Fruit fly (Drosophila melanogaster): ENCODE measurements around the gene CG17233.

CG17233 gene

dm6 chr3L:20241163-20241970 lies at the start of gene CG17233, which contains the start of gene CG6951:
Gene CG17233, minus strand, starts transcription at chr3L:20241903.
Gene CG6951, plus strand, starts transcription at chr3L:20241267.
- no peak for TF ChIP-seq ttk (optimal IDR thresholded peaks at IDR 0.05)
- no peak for TF ChIP-seq Sin3A (optimal IDR thresholded peaks at IDR 0.05)
- TF ChIP-seq h (optimal IDR thresholded peaks at IDR 0.05), result no peak

DNA sequence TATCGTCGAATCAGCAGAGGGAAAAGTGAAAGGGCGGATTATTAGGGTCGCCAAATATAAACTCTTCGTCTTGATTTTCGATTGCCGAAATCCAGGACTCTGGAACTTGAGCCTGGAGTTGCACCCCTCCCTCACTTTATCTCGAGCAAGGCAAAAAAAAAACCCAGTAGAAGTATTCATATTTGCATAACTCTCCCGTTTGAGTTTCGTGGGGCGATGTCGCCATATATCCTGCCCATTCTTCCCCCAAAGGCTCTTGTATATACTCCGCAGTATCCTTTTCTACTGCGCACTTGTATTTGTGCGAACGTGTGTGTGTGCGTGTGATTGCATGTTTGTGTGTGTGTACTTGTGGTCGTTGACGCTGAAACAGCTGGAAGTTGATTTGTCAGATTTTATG lies 45.3 kb upstream of the CG17233 start:
- TF ChIP-seq h (optimal IDR thresholded peaks at IDR 0.05), result no peak
- TF ChIP-seq ttk (optimal IDR thresholded peaks at IDR 0.05), result no peak
- no peak for TF ChIP-seq Sin3A (optimal IDR thresholded peaks at IDR 0.05)
- TF ChIP-seq Myc (optimal IDR thresholded peaks at IDR 0.05), result no peak
- TF ChIP-seq insv (optimal IDR thresholded peaks at IDR 0.05), result no peak
- TF ChIP-seq psq (optimal IDR thresholded peaks at IDR 0.05), result no peak

dm6 chr3L:20281254-20281653 lies 39.6 kb upstream of the CG17233 start:
- TF ChIP-seq ttk (optimal IDR thresholded peaks at IDR 0.05), result no peak
- TF ChIP-seq psq (optimal IDR thresholded peaks at IDR 0.05), result no peak
- no peak for TF ChIP-seq Sin3A (optimal IDR thresholded peaks at IDR 0.05)
- no peak for TF ChIP-seq insv (optimal IDR thresholded peaks at IDR 0.05)
- TF ChIP-seq Myc (optimal IDR thresholded peaks at IDR 0.05), result no peak
- TF ChIP-seq h (optimal IDR thresholded peaks at IDR 0.05), result no peak

DNA sequence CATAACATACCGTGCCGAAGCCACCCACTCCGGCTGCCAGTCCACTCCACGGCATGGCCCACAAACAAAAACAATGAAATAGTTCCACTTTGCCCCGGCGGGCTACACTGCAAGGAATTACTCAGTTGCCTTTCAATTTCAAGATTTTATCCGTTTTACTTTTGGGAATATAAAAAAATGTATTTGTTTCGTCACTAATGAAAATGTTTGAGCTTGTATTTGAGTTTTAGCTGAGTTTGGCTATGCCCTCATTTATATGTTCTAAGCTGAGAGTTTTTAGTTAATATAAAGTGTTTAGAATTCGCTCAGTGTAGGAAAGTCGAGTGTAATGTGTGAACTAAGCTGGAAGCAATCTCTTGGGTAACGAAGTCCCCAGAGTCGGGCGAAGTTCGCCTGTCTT lies 34.9 kb upstream of the CG17233 start:
- no peak for TF ChIP-seq insv (optimal IDR thresholded peaks at IDR 0.05)
- TF ChIP-seq ttk (optimal IDR thresholded peaks at IDR 0.05), result no peak
- no peak for TF ChIP-seq Myc (optimal IDR thresholded peaks at IDR 0.05)
- no peak for TF ChIP-seq psq (optimal IDR thresholded peaks at IDR 0.05)
- TF ChIP-seq h (optimal IDR thresholded peaks at IDR 0.05), result no peak
- no peak for TF ChIP-seq Sin3A (optimal IDR thresholded peaks at IDR 0.05)

DNA sequence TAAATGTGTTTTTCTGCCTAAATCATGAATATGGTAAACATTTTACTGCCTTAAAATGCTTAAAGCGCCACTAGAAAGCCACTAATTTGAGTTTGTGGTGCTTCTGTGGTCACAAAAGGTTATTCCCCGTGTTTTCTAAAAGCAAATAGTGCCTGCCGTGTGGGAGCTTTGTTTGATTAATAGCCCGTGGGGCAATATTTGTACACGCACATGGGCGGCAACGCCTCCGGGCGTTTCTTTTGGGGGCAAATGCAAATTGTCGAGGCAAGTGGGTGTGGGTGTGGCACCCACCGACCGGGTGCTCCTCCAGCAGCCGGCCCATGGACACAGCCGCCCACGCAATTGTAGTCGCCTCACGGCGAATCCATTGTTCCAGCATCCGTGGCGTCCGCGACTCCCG lies 34.2 kb upstream of the CG17233 start:
- TF ChIP-seq Myc (optimal IDR thresholded peaks at IDR 0.05), result no peak
- no peak for TF ChIP-seq insv (optimal IDR thresholded peaks at IDR 0.05)
- TF ChIP-seq Sin3A (optimal IDR thresholded peaks at IDR 0.05), result no peak
- no peak for TF ChIP-seq psq (optimal IDR thresholded peaks at IDR 0.05)
- no peak for TF ChIP-seq ttk (optimal IDR thresholded peaks at IDR 0.05)
- no peak for TF ChIP-seq h (optimal IDR thresholded peaks at IDR 0.05)

dm6 chr3L:20275235-20275634 lies 33.5 kb upstream of the CG17233 start, which contains the start of gene CG17122:
Gene CG17122, minus strand, starts transcription at chr3L:20275335.
- TF ChIP-seq insv (optimal IDR thresholded peaks at IDR 0.05) (no peak), h (optimal IDR thresholded peaks at IDR 0.05) (no peak), Myc (optimal IDR thresholded peaks at IDR 0.05) (no peak), psq (optimal IDR thresholded peaks at IDR 0.05) (no peak), ttk (optimal IDR thresholded peaks at IDR 0.05) (no peak), Sin3A (optimal IDR thresholded peaks at IDR 0.05) (no peak)

dm6 chr3L:20265514-20265913 lies 23.8 kb upstream of the CG17233 start, which contains the start of gene CG32228:
Gene CG32228, plus strand, starts transcription at chr3L:20265814.
- TF ChIP-seq Myc (optimal IDR thresholded peaks at IDR 0.05) (no peak), h (optimal IDR thresholded peaks at IDR 0.05) (no peak), Sin3A (optimal IDR thresholded peaks at IDR 0.05) (no peak), ttk (optimal IDR thresholded peaks at IDR 0.05) (no peak), insv (optimal IDR thresholded peaks at IDR 0.05) (no peak), psq (optimal IDR thresholded peaks at IDR 0.05) (no peak)

dm6 chr3L:20247513-20248173 lies 5.9 kb upstream of the CG17233 start, which contains the start of gene rdgC:
Gene rdgC, plus strand, starts transcription at chr3L:20248080.
- TF ChIP-seq ttk (optimal IDR thresholded peaks at IDR 0.05), result no peak
- no peak for TF ChIP-seq insv (optimal IDR thresholded peaks at IDR 0.05)
- no peak for TF ChIP-seq h (optimal IDR thresholded peaks at IDR 0.05)
- TF ChIP-seq Sin3A (optimal IDR thresholded peaks at IDR 0.05), result no peak
- TF ChIP-seq Myc (optimal IDR thresholded peaks at IDR 0.05), result no peak
- no peak for TF ChIP-seq psq (optimal IDR thresholded peaks at IDR 0.05)

- no peak for TF ChIP-seq h (optimal IDR thresholded peaks at IDR 0.05)
- TF ChIP-seq psq (optimal IDR thresholded peaks at IDR 0.05), result no peak
Measured at dm6 chr3L:20241987-20242982, 582 bp upstream of the CG17233 start.

DNA sequence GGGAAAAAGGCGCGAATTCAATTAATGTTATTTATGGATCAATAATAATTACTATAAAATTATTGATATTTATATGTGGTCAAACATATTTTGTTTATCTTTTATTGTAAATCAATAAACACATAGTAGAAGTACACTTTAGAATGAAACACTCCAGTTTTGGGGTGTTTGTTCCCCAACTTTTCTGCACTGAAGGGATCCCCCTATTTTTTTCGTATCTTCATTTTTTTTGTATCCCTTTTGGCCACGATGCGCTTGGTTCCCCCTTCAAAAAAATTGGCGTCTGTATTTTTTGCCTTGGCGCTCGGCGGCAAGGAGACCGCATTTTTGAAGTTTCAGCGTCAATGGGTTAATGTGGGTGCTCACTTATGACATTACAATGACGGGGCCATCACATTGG lies 950 bp downstream of the CG17233 start, which contains the start of gene Clc:
Clc (plus strand) TSS at position 301 of the 400 bp plus-strand sequence.
- TF ChIP-seq Sin3A (optimal IDR thresholded peaks at IDR 0.05) (no peak), insv (optimal IDR thresholded peaks at IDR 0.05) (no peak), ttk (optimal IDR thresholded peaks at IDR 0.05) (no peak), psq (optimal IDR thresholded peaks at IDR 0.05) (no peak), h (optimal IDR thresholded peaks at IDR 0.05) (no peak), Myc (optimal IDR thresholded peaks at IDR 0.05) (no peak)

dm6 chr3L:20237167-20237566 lies 4.5 kb downstream of the CG17233 start:
- no peak for TF ChIP-seq Myc (optimal IDR thresholded peaks at IDR 0.05)
- TF ChIP-seq h (optimal IDR thresholded peaks at IDR 0.05), result no peak
- no peak for TF ChIP-seq ttk (optimal IDR thresholded peaks at IDR 0.05)
- TF ChIP-seq insv (optimal IDR thresholded peaks at IDR 0.05), result no peak
- no peak for TF ChIP-seq psq (optimal IDR thresholded peaks at IDR 0.05)
- no peak for TF ChIP-seq Sin3A (optimal IDR thresholded peaks at IDR 0.05)

Data from Kc167 (cell line).